Worm (Caenorhabditis elegans) whole organism, L2 larva: ENCODE results near the gene pmt-1.

ENCODE experiments used
- F13H6.1 ChIP-seq: sonication (generic microtip); optimal IDR thresholded peaks from 2 replicates; lab custom pipeline; 2016; ENCODE audit warnings: missing genetic modification characterization, missing compliant biosample characterization
- ZK546.5 ChIP-seq: sonication (generic microtip); optimal IDR thresholded peaks from 2 replicates; lab custom pipeline; 2017; ENCODE audit warnings: missing biosample characterization, missing genetic modification characterization
- alr-1 ChIP-seq: fragments of 150-350 bp; optimal IDR thresholded peaks from 2 replicates; lab custom pipeline; 2014; ENCODE audit warnings: missing biosample characterization, missing genetic modification characterization
- aly-2 ChIP-seq: fragments of 150-350 bp; optimal IDR thresholded peaks from 2 replicates; lab custom pipeline; 2014; ENCODE audit warnings: missing biosample characterization, missing genetic modification characterization
- ama-1 ChIP-seq: fragments of 150-350 bp; optimal IDR thresholded peaks from 2 replicates; lab custom pipeline; 2018; ENCODE audit warnings: inconsistent platforms
- blmp-1 ChIP-seq: sonication (generic microtip); optimal IDR thresholded peaks from 2 replicates; lab custom pipeline; 2017; ENCODE audit warnings: missing genetic modification characterization, mild to moderate bottlenecking, missing compliant biosample characterization, antibody characterized with exemption, moderate library complexity; ENCODE audit not compliant: insufficient read depth
- ceh-82 ChIP-seq: fragments of 150-350 bp; optimal IDR thresholded peaks from 2 replicates; lab custom pipeline; 2014; ENCODE audit warnings: missing biosample characterization, missing genetic modification characterization
- crh-2 ChIP-seq: sonication (generic microtip); optimal IDR thresholded peaks from 2 replicates; lab custom pipeline; 2017; ENCODE audit warnings: missing biosample characterization, missing genetic modification characterization
- dmd-4 ChIP-seq: sonication (generic microtip); optimal IDR thresholded peaks from 2 replicates; lab custom pipeline; 2017; ENCODE audit warnings: missing biosample characterization, missing genetic modification characterization
- elt-1 ChIP-seq: fragments of 150-350 bp; optimal IDR thresholded peaks from 2 replicates; lab custom pipeline; 2014; ENCODE audit warnings: missing biosample characterization, missing genetic modification characterization
- elt-3 ChIP-seq: sonication (generic microtip); optimal IDR thresholded peaks from 2 replicates; lab custom pipeline; 2017; ENCODE audit warnings: missing biosample characterization, missing genetic modification characterization
- fos-1 ChIP-seq: fragments of 150-350 bp; optimal IDR thresholded peaks from 2 replicates; lab custom pipeline; 2014; ENCODE audit warnings: missing biosample characterization, missing genetic modification characterization
- gmeb-1 ChIP-seq: fragments of 150-350 bp; optimal IDR thresholded peaks from 2 replicates; lab custom pipeline; 2014; ENCODE audit warnings: missing biosample characterization, missing genetic modification characterization
- lin-13 ChIP-seq: fragments of 150-350 bp; optimal IDR thresholded peaks from 2 replicates; lab custom pipeline; 2014; ENCODE audit warnings: missing biosample characterization, missing genetic modification reagents, missing genetic modification characterization
- lin-39 ChIP-seq: fragments of 150-350 bp; optimal IDR thresholded peaks from 2 replicates; lab custom pipeline; 2014; ENCODE audit warnings: missing biosample characterization, missing genetic modification reagents, missing genetic modification characterization
- mab-5 ChIP-seq: fragments of 150-350 bp; optimal IDR thresholded peaks from 2 replicates; lab custom pipeline; 2014; ENCODE audit warnings: missing biosample characterization, missing genetic modification characterization
- mbf-1 ChIP-seq: sonication (generic microtip); optimal IDR thresholded peaks from 2 replicates; lab custom pipeline; 2017; ENCODE audit warnings: missing biosample characterization, missing genetic modification characterization
- nhr-11 ChIP-seq: fragments of 150-350 bp; optimal IDR thresholded peaks from 2 replicates; lab custom pipeline; 2014; ENCODE audit warnings: missing biosample characterization, missing genetic modification characterization
- nhr-129 ChIP-seq: fragments of 150-350 bp; optimal IDR thresholded peaks from 2 replicates; lab custom pipeline; 2014; ENCODE audit warnings: missing biosample characterization, missing genetic modification characterization
- nhr-23 ChIP-seq: fragments of 150-350 bp; optimal IDR thresholded peaks from 2 replicates; lab custom pipeline; 2014; ENCODE audit warnings: missing biosample characterization, missing genetic modification reagents, missing genetic modification characterization
- nhr-237 ChIP-seq: fragments of 150-350 bp; optimal IDR thresholded peaks from 2 replicates; lab custom pipeline; 2014; ENCODE audit warnings: missing biosample characterization, missing genetic modification characterization
- nhr-25 ChIP-seq: fragments of 150-350 bp; sonication (generic microtip); optimal IDR thresholded peaks from 3 replicates; lab custom pipeline; 2014; ENCODE audit warnings: missing biosample characterization, missing genetic modification characterization
- nhr-6 ChIP-seq: fragments of 150-350 bp; optimal IDR thresholded peaks from 2 replicates; lab custom pipeline; 2014; ENCODE audit warnings: missing biosample characterization, missing genetic modification characterization
- nhr-77 ChIP-seq: fragments of 150-350 bp; optimal IDR thresholded peaks from 2 replicates; lab custom pipeline; 2014; ENCODE audit warnings: missing biosample characterization, missing genetic modification characterization
- peb-1 ChIP-seq: fragments of 150-350 bp; optimal IDR thresholded peaks from 2 replicates; lab custom pipeline; 2014; ENCODE audit warnings: missing biosample characterization, missing genetic modification characterization
- sem-4 ChIP-seq: fragments of 150-350 bp; optimal IDR thresholded peaks from 2 replicates; lab custom pipeline; 2014; ENCODE audit warnings: missing biosample characterization, missing genetic modification reagents, missing genetic modification characterization
- sma-3 ChIP-seq: sonication (generic microtip); optimal IDR thresholded peaks from 2 replicates; lab custom pipeline; 2016; ENCODE audit warnings: missing genetic modification reagents, missing genetic modification characterization, missing compliant biosample characterization
- sma-9 ChIP-seq, 2 experiments: fragments of 150-350 bp in 1 of 2; sonication (generic microtip) in 1 of 2; optimal IDR thresholded peaks; 2 replicates each; lab custom pipeline; 2014 to 2016; ENCODE audit warnings: missing genetic modification characterization in 2 of 2, mild to moderate bottlenecking in 1 of 2, missing biosample characterization in 1 of 2, missing compliant biosample characterization in 1 of 2, missing genetic modification reagents in 1 of 2, moderate library complexity in 1 of 2
- unc-39 ChIP-seq: fragments of 150-350 bp; optimal IDR thresholded peaks from 2 replicates; lab custom pipeline; 2014; ENCODE audit warnings: missing biosample characterization, missing genetic modification characterization
- unc-62 ChIP-seq: fragments of 150-350 bp; optimal IDR thresholded peaks from 2 replicates; lab custom pipeline; 2014; ENCODE audit warnings: missing biosample characterization, missing genetic modification reagents, missing genetic modification characterization
- ztf-1 ChIP-seq: fragments of 200-800 bp; sonication (Bioruptor generic); conservative IDR thresholded peaks from 2 replicates; pipeline ENCODE4 v1.3.6; 2022; ENCODE audit warnings: missing genetic modification characterization, missing compliant biosample characterization
- ztf-11 ChIP-seq: sonication (generic microtip); optimal IDR thresholded peaks from 2 replicates; lab custom pipeline; 2017; ENCODE audit warnings: missing biosample characterization, missing genetic modification characterization

The pmt-1 gene

DNA sequence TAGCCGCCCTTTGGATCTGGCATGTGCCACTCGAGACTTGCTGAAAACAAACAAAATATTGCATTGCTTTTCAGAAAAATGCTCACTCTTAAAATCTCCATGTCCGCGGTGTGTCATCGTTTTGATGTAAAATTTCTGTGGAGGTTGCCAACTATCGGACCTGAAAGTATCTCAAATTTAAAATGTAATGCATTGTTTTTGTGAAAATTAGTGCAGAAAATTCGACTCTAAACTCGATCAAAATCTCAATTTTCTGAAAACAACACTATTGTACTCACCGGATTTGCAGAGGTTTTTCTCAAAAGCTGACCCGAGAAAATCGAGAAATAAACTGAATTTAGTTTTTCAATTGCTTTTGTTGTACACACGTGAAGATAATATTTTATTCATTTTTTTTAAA, 40.8 kb downstream of the pmt-1 start, which contains the start of gene T16D1.1:
Gene T16D1.1, minus strand, starts transcription at position 101 of the 400 bp plus-strand sequence.
- TF ChIP-seq aly-2 (tag; lab: Kevin White, UChicago) (no peak), peb-1 (tag; lab: Kevin White, UChicago) (no peak), F13H6.1 (tag; lab: Kevin White, UChicago) (no peak), sem-4 (tag; lab: Kevin White, UChicago) (no peak), dmd-4 (tag; lab: Kevin White, UChicago) (no peak), blmp-1 (tag; lab: Kevin White, UChicago) (no peak), nhr-129 (tag; lab: Kevin White, UChicago) (no peak), mab-5 (tag; lab: Kevin White, UChicago) (no peak), lin-39 (no peak), ama-1 (lab: Kevin White, UChicago) (no peak), lin-13 (GFP tag; lab: Kevin White, UChicago) (no peak), fos-1 (tag; lab: Kevin White, UChicago) (no peak), unc-39 (tag; lab: Kevin White, UChicago) (no peak), elt-1 (tag; lab: Kevin White, UChicago) (no peak), sma-9 (GFP tag; optimal IDR thresholded peaks at IDR 0.05; lab: Kevin White, UChicago) (no peak), sma-9 (tag; optimal IDR thresholded peaks at IDR 0.05; lab: Kevin White, UChicago) (no peak), crh-2 (tag; lab: Kevin White, UChicago) (no peak), unc-62 (GFP tag; lab: Kevin White, UChicago) (no peak), mbf-1 (tag; lab: Kevin White, UChicago) (no peak)
- TF ChIP-seq, all 48 proteins: peak for 0

DNA sequence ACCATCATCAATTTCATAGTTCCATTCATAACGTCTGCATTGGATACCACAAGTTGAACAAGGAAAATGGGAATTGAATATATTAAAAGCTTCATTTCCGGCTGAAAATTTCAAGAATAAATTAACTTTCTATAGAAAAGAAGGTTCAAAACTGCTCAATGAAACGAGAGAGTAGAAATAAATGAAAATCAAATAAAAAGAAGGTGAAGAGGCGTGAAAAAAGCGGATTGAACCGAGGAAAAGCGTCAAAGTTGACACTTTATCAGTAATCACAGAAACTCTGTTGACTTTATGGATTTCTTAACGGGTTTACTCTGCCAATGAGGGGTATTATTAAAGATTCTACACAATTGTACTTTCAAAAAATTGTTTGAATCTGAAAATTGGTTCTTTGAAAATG, 44.0 kb downstream of the pmt-1 start, which contains the start of gene pho-4:
Gene pho-4, minus strand, starts transcription at position 101 of the 400 bp plus-strand sequence.
- no peak for TF ChIP-seq nhr-77 (tag; lab: Kevin White, UChicago)
- no peak for TF ChIP-seq nhr-6 (tag; lab: Kevin White, UChicago)
- TF ChIP-seq elt-3 (tag; lab: Kevin White, UChicago) = no peak
- no peak for TF ChIP-seq dmd-4 (tag; lab: Kevin White, UChicago)

DNA sequence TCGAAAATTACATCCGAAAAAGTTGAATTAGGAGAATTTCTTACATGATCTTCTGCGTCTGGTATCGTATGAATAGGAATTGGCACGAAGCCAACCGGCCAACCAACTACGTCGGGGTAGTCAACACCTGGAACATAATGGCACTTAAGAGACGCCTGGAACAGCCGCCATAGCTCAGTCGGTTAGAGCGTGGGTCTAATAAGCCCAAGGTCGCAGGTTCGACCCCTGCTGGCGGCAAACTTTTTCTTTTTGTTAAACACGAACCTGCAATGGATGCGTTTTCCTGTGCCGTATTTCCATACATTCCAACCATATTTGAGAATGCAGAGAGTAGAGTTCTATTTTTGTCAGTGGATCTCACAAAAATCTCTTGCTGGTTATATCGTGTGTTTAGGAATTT, 44.6 kb downstream of the pmt-1 start:
- TF ChIP-seq alr-1 (tag; lab: Kevin White, UChicago) (no peak), ceh-82 (tag; lab: Kevin White, UChicago) (no peak), nhr-77 (tag; lab: Kevin White, UChicago) (no peak), lin-13 (GFP tag; lab: Kevin White, UChicago) (no peak), sma-9 (GFP tag; optimal IDR thresholded peaks at IDR 0.05; lab: Kevin White, UChicago) (peak; percentile 22), sma-9 (tag; optimal IDR thresholded peaks at IDR 0.05; lab: Kevin White, UChicago) (no peak), ZK546.5 (no peak), ztf-11 (tag; lab: Kevin White, UChicago) (no peak), ztf-1 (GFP tag; lab: Robert Waterston, UW) (no peak), fos-1 (tag; lab: Kevin White, UChicago) (no peak), nhr-11 (no peak), nhr-129 (tag; lab: Kevin White, UChicago) (peak; percentile 47), aly-2 (tag; lab: Kevin White, UChicago) (no peak), nhr-237 (tag; lab: Kevin White, UChicago) (no peak), gmeb-1 (peak; percentile 24), sma-3 (no peak), unc-39 (tag; lab: Kevin White, UChicago) (no peak), unc-62 (GFP tag; lab: Kevin White, UChicago) (no peak)

DNA sequence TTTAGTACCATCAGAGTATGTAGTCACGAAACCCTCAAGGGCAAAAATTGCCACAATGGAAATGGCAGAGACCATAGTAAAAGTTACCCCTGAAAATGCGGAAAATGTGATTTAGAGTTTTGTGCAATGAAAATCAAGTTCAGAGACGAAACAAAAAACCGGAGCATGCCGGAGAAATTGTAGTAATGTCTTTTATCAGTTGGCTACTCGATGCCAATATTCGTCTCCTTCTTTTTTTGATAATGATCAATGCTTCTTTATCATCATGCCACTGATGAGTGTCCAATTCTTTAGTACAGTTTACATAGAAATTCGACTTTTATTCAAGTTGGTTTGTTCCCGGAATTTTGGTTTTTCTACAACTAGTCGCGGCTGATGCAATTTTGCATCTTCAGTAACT, 46.6 kb downstream of the pmt-1 start, which contains the start of gene pho-1:
Gene pho-1, minus strand, starts transcription at position 89 of the 400 bp plus-strand sequence.
- TF ChIP-seq fos-1 (tag; lab: Kevin White, UChicago) = peak; percentile 82
- no peak for TF ChIP-seq nhr-23

DNA sequence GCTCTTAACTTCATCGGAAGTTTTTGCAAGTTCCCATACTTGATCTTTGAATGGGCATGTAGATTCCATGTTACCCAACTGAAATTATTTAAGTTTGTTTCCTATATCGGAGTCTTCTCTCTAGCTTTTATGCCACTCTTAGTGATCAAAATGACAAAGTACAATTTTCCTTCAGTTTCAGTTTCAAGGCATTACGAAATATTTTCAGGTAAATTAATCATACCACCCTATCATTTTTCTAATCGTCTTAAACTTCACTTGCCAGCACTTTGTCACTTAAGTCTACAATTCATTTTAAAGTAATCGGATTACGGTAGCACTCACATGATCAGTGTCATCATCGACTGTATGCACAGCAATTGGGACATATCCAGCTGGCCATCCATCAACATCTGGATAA, 47.6 kb downstream of the pmt-1 start:
- TF ChIP-seq nhr-25 (tag; lab: Kevin White, UChicago) (no peak), ama-1 (lab: Kevin White, UChicago) (no peak), sem-4 (tag; lab: Kevin White, UChicago) (no peak), peb-1 (tag; lab: Kevin White, UChicago) (no peak), mab-5 (tag; lab: Kevin White, UChicago) (no peak), nhr-237 (tag; lab: Kevin White, UChicago) (no peak), lin-13 (GFP tag; lab: Kevin White, UChicago) (no peak), ZK546.5 (no peak), unc-39 (tag; lab: Kevin White, UChicago) (no peak), gmeb-1 (no peak), nhr-6 (tag; lab: Kevin White, UChicago) (no peak)
